Worm (Caenorhabditis elegans): ENCODE measurements around the gene B0280.2.

- no peak for TF ChIP-seq nhr-11 (tag; optimal IDR thresholded peaks at IDR 0.05)
- TF ChIP-seq lin-15B (tag; optimal IDR thresholded peaks at IDR 0.05), result no peak
- no peak for TF ChIP-seq sea-2 (GFP tag; optimal IDR thresholded peaks at IDR 0.05)
- no peak for TF ChIP-seq pqm-1 (tag; optimal IDR thresholded peaks at IDR 0.05)
- TF ChIP-seq zag-1 (tag; optimal IDR thresholded peaks at IDR 0.05), result no peak
- no peak for TF ChIP-seq nhr-237 (tag; optimal IDR thresholded peaks at IDR 0.05)
- TF ChIP-seq hmg-11 (tag; optimal IDR thresholded peaks at IDR 0.05), result no peak
These were observed 43.8 kb upstream of the B0280.2 start, which contains the start of gene ZK418.7 for ce11 chrIII:7080689-7081088.

Measured in whole organism, L3 larva.